Worm (Caenorhabditis elegans) whole organism, L1 larva: ENCODE results near the gene ets-10.

Experiments used
- C04F5.9 ChIP-seq: sonication (generic microtip); optimal IDR thresholded peaks from 2 replicates; lab custom pipeline; 2016; ENCODE audit warnings: missing genetic modification characterization, missing compliant biosample characterization
- C34B4.2 ChIP-seq: sonication (generic microtip); optimal IDR thresholded peaks from 2 replicates; lab custom pipeline; 2017; ENCODE audit warnings: mild to moderate bottlenecking, missing genetic modification characterization, missing compliant biosample characterization
- aly-2 ChIP-seq: fragments of 150-350 bp; optimal IDR thresholded peaks from 2 replicates; lab custom pipeline; 2014; ENCODE audit warnings: missing biosample characterization, missing genetic modification characterization
- ceh-90 ChIP-seq: sonication (generic microtip); optimal IDR thresholded peaks from 2 replicates; lab custom pipeline; 2016; ENCODE audit warnings: missing genetic modification characterization, missing compliant biosample characterization
- dpl-1 ChIP-seq, 3 experiments: fragments of 150-350 bp in 2 of 3; sonication (generic microtip) in 1 of 3; optimal IDR thresholded peaks; 2 replicates each; lab custom pipeline; 2014 to 2017; ENCODE audit warnings: missing biosample characterization in 3 of 3, missing genetic modification characterization in 3 of 3, missing genetic modification reagents in 3 of 3
- dsc-1 ChIP-seq: sonication (generic microtip); optimal IDR thresholded peaks from 2 replicates; lab custom pipeline; 2016; ENCODE audit warnings: mild to moderate bottlenecking, missing genetic modification characterization, missing compliant biosample characterization
- efl-3 ChIP-seq: fragments of 200-800 bp; sonication (Bioruptor generic); optimal IDR thresholded peaks from 2 replicates; lab custom pipeline; 2018; ENCODE audit warnings: mild to moderate bottlenecking, missing genetic modification characterization, missing compliant biosample characterization
- egl-13 ChIP-seq: sonication (generic microtip); optimal IDR thresholded peaks from 2 replicates; lab custom pipeline; 2016; ENCODE audit warnings: missing genotype, missing genetic modification reagents, missing genetic modification characterization, missing compliant biosample characterization
- egl-27 ChIP-seq, 2 experiments: fragments of 150-350 bp in 1 of 2; sonication (generic microtip); optimal IDR thresholded peaks; 3 replicates each; lab custom pipeline; 2017 to 2018; ENCODE audit warnings: missing biosample characterization in 2 of 2, missing genetic modification characterization in 2 of 2, missing genetic modification reagents in 2 of 2
- elt-2 ChIP-seq: sonication (generic microtip); optimal IDR thresholded peaks from 2 replicates; lab custom pipeline; 2016; ENCODE audit warnings: missing genetic modification characterization, mild to moderate bottlenecking, inconsistent platforms, missing compliant biosample characterization, missing genetic modification reagents
- elt-3 ChIP-seq, 6 experiments: fragments of 150-350 bp in 1 of 6; sonication (generic microtip); optimal IDR thresholded peaks; 2 replicates each; lab custom pipeline; 2017 to 2018; ENCODE audit warnings: missing biosample characterization in 6 of 6, missing genetic modification characterization in 6 of 6, inconsistent platforms in 1 of 6
- ets-5 ChIP-seq: fragments of 200-800 bp; sonication (Bioruptor generic); IDR thresholded peaks from 2 replicates; pipeline ENCODE4 v1.3.6; 2022; ENCODE audit warnings: missing genetic modification characterization, missing compliant biosample characterization
- fkh-10 ChIP-seq: sonication (generic microtip); optimal IDR thresholded peaks from 2 replicates; lab custom pipeline; 2017; ENCODE audit warnings: missing biosample characterization, missing genetic modification reagents, missing genetic modification characterization
- fkh-4 ChIP-seq: sonication (generic microtip); optimal IDR thresholded peaks from 2 replicates; lab custom pipeline; 2016; ENCODE audit warnings: missing compliant biosample characterization, missing genetic modification characterization, borderline replicate concordance
- fkh-8 ChIP-seq: sonication (generic microtip); optimal IDR thresholded peaks from 2 replicates; lab custom pipeline; 2016; ENCODE audit warnings: mild to moderate bottlenecking, missing genetic modification characterization, missing compliant biosample characterization
- hpl-2 ChIP-seq: fragments of 150-350 bp; optimal IDR thresholded peaks from 2 replicates; lab custom pipeline; 2014; ENCODE audit warnings: missing biosample characterization, missing genetic modification reagents, missing genetic modification characterization
- isw-1 ChIP-seq: fragments of 200-800 bp; sonication (Bioruptor generic); IDR thresholded peaks from 2 replicates; pipeline ENCODE4 v1.3.6; 2022; ENCODE audit warnings: missing genetic modification characterization, missing compliant biosample characterization
- lin-14 ChIP-seq: fragments of 200-800 bp; sonication (Bioruptor generic); optimal IDR thresholded peaks from 2 replicates; lab custom pipeline; 2018; ENCODE audit warnings: mild to moderate bottlenecking, missing genetic modification characterization, moderate library complexity, missing compliant biosample characterization
- lir-3 ChIP-seq: sonication (generic microtip); optimal IDR thresholded peaks from 2 replicates; lab custom pipeline; 2016; ENCODE audit warnings: mild to moderate bottlenecking, missing genetic modification characterization, moderate library complexity, missing compliant biosample characterization; ENCODE audit not compliant: poor library complexity
- mdl-1 ChIP-seq, 2 experiments: fragments of 150-350 bp; optimal IDR thresholded peaks; 2 replicates each; lab custom pipeline; 2014 to 2017; ENCODE audit warnings: missing biosample characterization in 2 of 2, missing genetic modification characterization in 2 of 2, inconsistent platforms in 1 of 2
- mep-1 ChIP-seq: fragments of 150-350 bp; optimal IDR thresholded peaks from 2 replicates; lab custom pipeline; 2014; ENCODE audit warnings: missing biosample characterization, missing genetic modification characterization
- nhr-12 ChIP-seq: sonication (generic microtip); optimal IDR thresholded peaks from 2 replicates; lab custom pipeline; 2017; ENCODE audit warnings: missing biosample characterization, missing genetic modification characterization
- nhr-28 ChIP-seq: fragments of 150-350 bp; optimal IDR thresholded peaks from 2 replicates; lab custom pipeline; 2014; ENCODE audit warnings: missing biosample characterization, missing genetic modification characterization
- nhr-71 ChIP-seq: sonication (generic microtip); optimal IDR thresholded peaks from 2 replicates; lab custom pipeline; 2016; ENCODE audit warnings: mild to moderate bottlenecking, missing genetic modification characterization, moderate library complexity, missing compliant biosample characterization
- nhr-85 ChIP-seq: sonication (generic microtip); peaks from one replicate; lab custom pipeline; 2016; ENCODE audit warnings: missing genetic modification characterization, inconsistent platforms, missing compliant biosample characterization
- pqm-1 ChIP-seq: sonication (generic microtip); optimal IDR thresholded peaks from 3 replicates; lab custom pipeline; 2017; ENCODE audit warnings: missing biosample characterization, missing genetic modification characterization
- rnt-1 ChIP-seq: sonication (generic microtip); optimal IDR thresholded peaks from 2 replicates; lab custom pipeline; 2016; ENCODE audit warnings: mild to moderate bottlenecking, missing genetic modification characterization, moderate library complexity, missing compliant biosample characterization
- skn-1 ChIP-seq: fragments of 150-350 bp; optimal IDR thresholded peaks from 2 replicates; lab custom pipeline; 2014; ENCODE audit warnings: missing biosample characterization, missing genetic modification characterization
- snpc-4 ChIP-seq: fragments of 150-350 bp; optimal IDR thresholded peaks from 2 replicates; lab custom pipeline; 2014; ENCODE audit warnings: missing biosample characterization, missing genetic modification characterization
- snu-23 ChIP-seq: sonication (generic microtip); optimal IDR thresholded peaks from 2 replicates; lab custom pipeline; 2016; ENCODE audit warnings: missing genetic modification characterization, missing compliant biosample characterization
- tbx-2 ChIP-seq: sonication (generic microtip); optimal IDR thresholded peaks from 2 replicates; lab custom pipeline; 2016; ENCODE audit warnings: missing genetic modification characterization, missing compliant biosample characterization
- tlp-1 ChIP-seq: fragments of 150-350 bp; optimal IDR thresholded peaks from 2 replicates; lab custom pipeline; 2014; ENCODE audit warnings: missing biosample characterization, missing genetic modification characterization
- vab-15 ChIP-seq: sonication (generic microtip); optimal IDR thresholded peaks from 2 replicates; lab custom pipeline; 2017; ENCODE audit warnings: missing genotype, mild to moderate bottlenecking, missing genetic modification characterization, missing compliant biosample characterization
- zag-1 ChIP-seq: fragments of 150-350 bp; optimal IDR thresholded peaks from 2 replicates; lab custom pipeline; 2014; ENCODE audit warnings: missing biosample characterization, missing genetic modification characterization
- zip-4 ChIP-seq: fragments of 200-800 bp; sonication (Bioruptor generic); optimal IDR thresholded peaks from 2 replicates; lab custom pipeline; 2018; ENCODE audit warnings: mild to moderate bottlenecking, missing genetic modification characterization, moderate library complexity, missing compliant biosample characterization

Gene ets-10

ce11 chrX:4268396-4268795 lies 15.6 kb upstream of the ets-10 start:
- TF ChIP-seq C04F5.9 (tag; lab: Kevin White, UChicago) = no peak
- TF ChIP-seq mep-1 (tag; lab: Kevin White, UChicago) = no peak
- TF ChIP-seq elt-2 (tag; lab: Kevin White, UChicago) = peak; percentile 43
- no peak for TF ChIP-seq nhr-85 (tag; lab: Kevin White, UChicago)
- no peak for TF ChIP-seq isw-1 (GFP tag; lab: Robert Waterston, UW)
- TF ChIP-seq nhr-28 (tag; lab: Kevin White, UChicago) = no peak
- no peak for TF ChIP-seq skn-1 (tag; lab: Kevin White, UChicago)
- TF ChIP-seq, all 84 proteins: peak for 1

ce11 chrX:4273614-4274013 lies 10.4 kb upstream of the ets-10 start, which contains the start of gene C52B9.10:
Gene C52B9.10 (plus strand): TSS chrX:4273914.
- TF ChIP-seq vab-15 (tag; lab: Kevin White, UChicago) = no peak
- TF ChIP-seq C34B4.2 (tag; lab: Kevin White, UChicago) = no peak
- TF ChIP-seq ceh-90 (tag; lab: Kevin White, UChicago) = no peak
- TF ChIP-seq snu-23 (GFP tag; lab: Kevin White, UChicago) = no peak
- no peak for TF ChIP-seq fkh-8 (tag; lab: Kevin White, UChicago)
- no peak for TF ChIP-seq pqm-1
- TF ChIP-seq efl-3 (GFP tag; lab: Kevin White, UChicago) = no peak
- no peak for TF ChIP-seq fkh-10 (GFP tag; lab: Kevin White, UChicago)
- no peak for TF ChIP-seq snpc-4 (tag; lab: Kevin White, UChicago)
- TF ChIP-seq ets-5 (GFP tag; lab: Robert Waterston, UW) = no peak
- TF ChIP-seq fkh-4 (tag; lab: Kevin White, UChicago) = no peak
- TF ChIP-seq elt-3 (tag; optimal IDR thresholded peaks at IDR 0.05; lab: Kevin White, UChicago) = no peak
- no peak for TF ChIP-seq egl-13 (tag; lab: Kevin White, UChicago)
- no peak for TF ChIP-seq hpl-2 (GFP tag; lab: Kevin White, UChicago)

ce11 chrX:4274116-4274515 lies 9.9 kb upstream of the ets-10 start, which contains the start of gene mec-18:
Gene mec-18 (minus strand): TSS chrX:4274216.
- TF ChIP-seq mdl-1 (tag; optimal IDR thresholded peaks at IDR 0.05; lab: Kevin White, UChicago) (no peak), aly-2 (tag; lab: Kevin White, UChicago) (no peak), zip-4 (GFP tag; lab: Kevin White, UChicago) (no peak), nhr-12 (tag; lab: Kevin White, UChicago) (no peak), dsc-1 (tag; lab: Kevin White, UChicago) (no peak), lin-14 (GFP tag; lab: Kevin White, UChicago) (no peak), tlp-1 (no peak), egl-27 (tag; optimal IDR thresholded peaks at IDR 0.05; lab: Kevin White, UChicago) (no peak), nhr-28 (tag; lab: Kevin White, UChicago) (no peak), zag-1 (tag; lab: Kevin White, UChicago) (no peak), fkh-8 (tag; lab: Kevin White, UChicago) (no peak), tbx-2 (tag; lab: Kevin White, UChicago) (no peak), mep-1 (tag; lab: Kevin White, UChicago) (no peak)

ce11 chrX:4279294-4279782 lies 4.7 kb upstream of the ets-10 start, which contains the start of the genes twk-28 and ets-9:
Gene twk-28 (minus strand): TSS chrX:4279344.
Gene ets-9 (plus strand): TSS chrX:4279703.
- no peak for TF ChIP-seq dpl-1 (GFP tag; optimal IDR thresholded peaks at IDR 0.05; lab: Kevin White, UChicago)
- no peak for TF ChIP-seq lir-3 (tag; lab: Kevin White, UChicago)
- TF ChIP-seq rnt-1 (tag; lab: Kevin White, UChicago) = peak; percentile 30
- no peak for TF ChIP-seq nhr-71 (tag; lab: Kevin White, UChicago)
- TF ChIP-seq, all 84 proteins: peak for 1
